Worm (Caenorhabditis elegans): Measurements from ENCODE around the gene C32B5.6.
"Not testable (repeated sequence)": the region's sequence is repeated elsewhere in the genome, so short reads cannot be mapped to it uniquely, and the experiment has no call there.

- not testable (repeated sequence) for TF ChIP-seq dao-5, him-1 (tag; optimal IDR thresholded peaks at IDR 0.05)
Observed at ce11 chrII:1006375-1006774, 38.2 kb downstream of the C32B5.6 start, which contains the start of gene F45D11.14.

Data from whole organism, L4/young adult.